Fruit fly (Drosophila melanogaster): ENCODE results near the gene Ugt36E1.

Ugt36E1 gene

dm6 chr2L:18871822-18872221 is 45.3 kb downstream of the Ugt36E1 start (continued):
- TF ChIP-seq gsb-n (tag; optimal IDR thresholded peaks at IDR 0.05) (peak; percentile 27), zf30C (GFP tag; optimal IDR thresholded peaks at IDR 0.05) (peak; percentile 77), CG10267 (tag; optimal IDR thresholded peaks at IDR 0.05) (peak; percentile 18), CG2202 (tag; optimal IDR thresholded peaks at IDR 0.05) (peak; percentile 22), Lpt (GFP tag; optimal IDR thresholded peaks at IDR 0.05) (no peak), Ssrp (tag; optimal IDR thresholded peaks at IDR 0.05) (peak; percentile 51), Kr (GFP tag; optimal IDR thresholded peaks at IDR 0.05) (peak; percentile 4), gem (tag; optimal IDR thresholded peaks at IDR 0.05) (peak; percentile 49), CG15601 (tag; optimal IDR thresholded peaks at IDR 0.05) (peak; percentile 39), CG12659 (GFP tag; optimal IDR thresholded peaks at IDR 0.05) (no peak), grn (GFP tag; optimal IDR thresholded peaks at IDR 0.05) (peak; percentile 55), twi (tag; optimal IDR thresholded peaks at IDR 0.05) (peak; percentile 29), chif (GFP tag; optimal IDR thresholded peaks at IDR 0.05) (peak in 1 of 2 experiments; percentile 35)

- TF ChIP-seq Hr51 (GFP tag; optimal IDR thresholded peaks at IDR 0.05): no peak
- no peak for TF ChIP-seq NK7.1 (GFP tag; optimal IDR thresholded peaks at IDR 0.05)
- no peak for TF ChIP-seq inv (GFP tag; IDR thresholded peaks at IDR 0.05; ENCODE audit: partially characterized antibody)
- TF ChIP-seq CG7357 (GFP tag; IDR thresholded peaks at IDR 0.05): no peak
- TF ChIP-seq kah (GFP tag; optimal IDR thresholded peaks at IDR 0.05): peak; percentile 22
- no peak for TF ChIP-seq rib (GFP tag; IDR thresholded peaks at IDR 0.05)
- TF ChIP-seq CG7556 (GFP tag; optimal IDR thresholded peaks at IDR 0.05): no peak
- TF ChIP-seq tll (GFP tag; optimal IDR thresholded peaks at IDR 0.05): peak in 1 of 2 experiments; percentile 63
- TF ChIP-seq Adf1 (GFP tag; IDR thresholded peaks at IDR 0.05): no peak
- TF ChIP-seq lov (optimal IDR thresholded peaks at IDR 0.05): no peak
- TF ChIP-seq lov (GFP tag; IDR thresholded peaks at IDR 0.05): 0 out of 3 replicates have a peak, but pooled peaks have one; percentile 13
- no peak for TF ChIP-seq CG3995 (GFP tag; optimal IDR thresholded peaks at IDR 0.05)
- TF ChIP-seq ro (GFP tag; IDR thresholded peaks at IDR 0.05): no peak
- TF ChIP-seq HLH3B (GFP tag; IDR thresholded peaks at IDR 0.05): no peak
- no peak for TF ChIP-seq CG8765 (GFP tag; IDR thresholded peaks at IDR 0.05)
- peak; percentile 19 for TF ChIP-seq gsb-n (tag; optimal IDR thresholded peaks at IDR 0.05)
- no peak for TF ChIP-seq CG11093 (GFP tag; IDR thresholded peaks at IDR 0.05)
- TF ChIP-seq CG12391 (tag; optimal IDR thresholded peaks at IDR 0.05): no peak
- TF ChIP-seq lilli (GFP tag; optimal IDR thresholded peaks at IDR 0.05): no peak
- TF ChIP-seq CG7839 (tag; optimal IDR thresholded peaks at IDR 0.05): no peak
- peak; percentile 13 for TF ChIP-seq HLHmδ (GFP tag; optimal IDR thresholded peaks at IDR 0.05)
- no peak for TF ChIP-seq CG13123 (GFP tag; optimal IDR thresholded peaks at IDR 0.05)
- no peak for TF ChIP-seq Max (GFP tag; optimal IDR thresholded peaks at IDR 0.05)
- TF ChIP-seq D (optimal IDR thresholded peaks at IDR 0.05): no peak
- no peak for TF ChIP-seq D (GFP tag; optimal IDR thresholded peaks at IDR 0.05)
- TF ChIP-seq Hr78 (GFP tag; optimal IDR thresholded peaks at IDR 0.05): no peak
- TF ChIP-seq sima (GFP tag; optimal IDR thresholded peaks at IDR 0.05): no peak
- peak; percentile 31 for TF ChIP-seq tin (GFP tag; optimal IDR thresholded peaks at IDR 0.05)
- TF ChIP-seq vnd (GFP tag; IDR thresholded peaks at IDR 0.05; ENCODE audit: partially characterized antibody): no peak
- no peak for TF ChIP-seq bcd (GFP tag; optimal IDR thresholded peaks at IDR 0.05)
- TF ChIP-seq MESR4 (GFP tag; optimal IDR thresholded peaks at IDR 0.05): no peak
- TF ChIP-seq CG15514 (GFP tag; optimal IDR thresholded peaks at IDR 0.05): no peak
- TF ChIP-seq CG3726 (GFP tag; IDR thresholded peaks at IDR 0.05): no peak
- no peak for TF ChIP-seq CG9817 (tag; optimal IDR thresholded peaks at IDR 0.05)
- no peak for TF ChIP-seq H2.0 (GFP tag; IDR thresholded peaks at IDR 0.05)
- TF ChIP-seq hb (GFP tag; IDR thresholded peaks at IDR 0.05; ENCODE audit: partially characterized antibody): no peak
- no peak for TF ChIP-seq CG31388 (GFP tag; optimal IDR thresholded peaks at IDR 0.05)
Observed at dm6 chr2L:18875213-18875612, 48.6 kb downstream of the Ugt36E1 start.
